Worm (Caenorhabditis elegans) whole organism, mixed stage, embryonic: ENCODE data around the gene D2089.3.

ENCODE experiments used
- ceh-83 ChIP-seq: fragments of 200-800 bp; sonication (Bioruptor generic); optimal IDR thresholded peaks from 2 replicates; lab custom pipeline; 2018; ENCODE audit warnings: mild to moderate bottlenecking, missing genetic modification characterization, missing compliant biosample characterization
- lsy-2 ChIP-seq: fragments of 150-350 bp; optimal IDR thresholded peaks from 2 replicates; lab custom pipeline; 2014; ENCODE audit warnings: missing biosample characterization, missing genetic modification characterization
- mep-1 ChIP-seq: fragments of 150-350 bp; optimal IDR thresholded peaks from 2 replicates; lab custom pipeline; 2017; ENCODE audit warnings: missing biosample characterization, missing genetic modification reagents, missing genetic modification characterization, inconsistent platforms
- nhr-28 ChIP-seq: fragments of 150-350 bp; optimal IDR thresholded peaks from 2 replicates; lab custom pipeline; 2014; ENCODE audit warnings: missing biosample characterization, missing genetic modification characterization
- snpc-4 ChIP-seq: fragments of 150-350 bp; optimal IDR thresholded peaks from 2 replicates; lab custom pipeline; 2014; ENCODE audit warnings: missing biosample characterization, missing genetic modification characterization
- unc-39 ChIP-seq: fragments of 150-350 bp; optimal IDR thresholded peaks from 2 replicates; lab custom pipeline; 2014; ENCODE audit warnings: missing biosample characterization, missing genetic modification characterization
- unc-62 ChIP-seq: fragments of 150-350 bp; optimal IDR thresholded peaks from 2 replicates; lab custom pipeline; 2014; ENCODE audit warnings: missing biosample characterization, missing genetic modification reagents, missing genetic modification characterization
- ztf-11 ChIP-seq: fragments of 150-350 bp; optimal IDR thresholded peaks from 2 replicates; lab custom pipeline; 2014; ENCODE audit warnings: missing biosample characterization, missing genetic modification characterization

DNA sequence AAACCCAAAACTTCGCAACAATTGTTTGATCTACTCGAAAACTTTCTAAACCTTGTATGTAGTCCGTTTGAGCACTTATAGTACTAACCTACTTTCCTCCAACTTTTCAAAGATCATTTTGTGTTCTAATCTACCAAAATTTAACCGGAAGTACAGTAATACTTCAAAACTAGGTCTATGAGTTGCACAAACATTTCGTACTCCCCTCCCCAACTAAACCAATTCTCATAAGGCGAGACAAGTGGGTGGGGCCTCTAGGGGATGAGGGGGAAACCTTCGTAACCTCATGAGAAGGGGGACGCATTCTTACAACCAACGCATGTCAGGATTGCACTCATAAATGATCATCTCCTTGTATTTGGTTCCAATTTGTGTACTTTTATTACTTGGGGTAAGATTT, 43.0 kb downstream of the D2089.3 start, which contains the start of gene cutl-9:
- TF ChIP-seq unc-62 (GFP tag; lab: Kevin White, UChicago) (no peak), unc-39 (tag; lab: Kevin White, UChicago) (no peak), lsy-2 (tag; lab: Kevin White, UChicago) (no peak), snpc-4 (no peak), ztf-11 (tag; lab: Kevin White, UChicago) (no peak), mep-1 (tag; lab: Kevin White, UChicago) (no peak), ceh-83 (GFP tag; lab: Kevin White, UChicago) (no peak), nhr-28 (no peak)
